Worm (Caenorhabditis elegans) whole organism, mixed stage, embryonic: ENCODE measurements around the gene C13A10.1.

Experiments
- bed-3 ChIP-seq: fragments of 200-800 bp; sonication (Bioruptor generic); optimal IDR thresholded peaks from 3 replicates; lab custom pipeline; 2018; ENCODE audit warnings: mild to moderate bottlenecking, missing genetic modification characterization, moderate library complexity, missing compliant biosample characterization
- blmp-1 ChIP-seq: fragments of 150-350 bp; optimal IDR thresholded peaks from 2 replicates; lab custom pipeline; 2014; ENCODE audit warnings: missing biosample characterization, missing genetic modification characterization
- ces-1 ChIP-seq: fragments of 150-350 bp; optimal IDR thresholded peaks from 2 replicates; lab custom pipeline; 2014; ENCODE audit warnings: missing biosample characterization, missing genetic modification reagents, missing genetic modification characterization
- elt-3 ChIP-seq: fragments of 150-350 bp; optimal IDR thresholded peaks from 2 replicates; lab custom pipeline; 2014; ENCODE audit warnings: missing biosample characterization, missing genetic modification characterization
- lin-13 ChIP-seq: fragments of 150-350 bp; optimal IDR thresholded peaks from 2 replicates; lab custom pipeline; 2014; ENCODE audit warnings: missing biosample characterization, missing genetic modification characterization
- nhr-237 ChIP-seq: fragments of 150-350 bp; optimal IDR thresholded peaks from 2 replicates; lab custom pipeline; 2014; ENCODE audit warnings: missing biosample characterization, missing genetic modification characterization
- pha-4 ChIP-seq: fragments of 150-350 bp; optimal IDR thresholded peaks from 2 replicates; lab custom pipeline; 2018; ENCODE audit warnings: missing biosample characterization, missing genetic modification reagents, missing genetic modification characterization
- sptf-1 ChIP-seq: sonication (generic microtip); optimal IDR thresholded peaks from 2 replicates; lab custom pipeline; 2017; ENCODE audit warnings: mild to moderate bottlenecking, missing genetic modification characterization, moderate library complexity, missing compliant biosample characterization
- unc-62 ChIP-seq: fragments of 150-350 bp; optimal IDR thresholded peaks from 2 replicates; lab custom pipeline; 2014; ENCODE audit warnings: missing biosample characterization, missing genetic modification reagents, missing genetic modification characterization
- zip-8 ChIP-seq: fragments of 150-350 bp; optimal IDR thresholded peaks from 2 replicates; lab custom pipeline; 2014; ENCODE audit warnings: missing biosample characterization, missing genetic modification characterization

DNA sequence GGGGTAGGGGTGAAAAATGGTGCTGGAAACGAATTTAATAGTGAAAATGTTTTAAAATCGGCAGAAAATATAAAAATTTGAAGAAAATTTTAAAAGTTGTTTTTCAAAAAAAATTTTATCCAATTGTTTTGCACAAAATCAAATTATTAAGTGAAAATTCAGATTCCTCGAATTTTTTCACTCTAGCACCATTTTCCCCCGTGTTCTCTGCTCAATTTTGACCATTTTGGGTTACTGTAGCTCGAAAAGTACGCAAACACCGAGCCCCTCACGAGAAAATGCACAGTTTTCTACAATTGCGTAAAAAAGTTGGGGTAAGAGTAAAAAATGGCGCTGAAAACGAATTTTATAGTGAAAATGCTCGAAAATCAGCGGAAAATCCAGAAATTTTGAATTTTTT lies 25.6 kb downstream of the C13A10.1 start:
- TF ChIP-seq blmp-1 (tag; lab: Kevin White, UChicago) (no peak), unc-62 (GFP tag; lab: Kevin White, UChicago) (no peak), nhr-237 (tag; lab: Kevin White, UChicago) (no peak), ces-1 (no peak), pha-4 (tag; lab: Kevin White, UChicago) (no peak), sptf-1 (tag; lab: Kevin White, UChicago) (no peak), elt-3 (tag; lab: Kevin White, UChicago) (no peak), lin-13 (no peak), zip-8 (no peak), bed-3 (GFP tag; lab: Kevin White, UChicago) (no peak)
